Worm (Caenorhabditis elegans) whole organism, L4/young adult: ENCODE measurements around the gene ZK1127.4.
"Not testable (repeated sequence)": the region's sequence is repeated elsewhere in the genome, so short reads cannot be mapped to it uniquely, and the experiment has no call there.

ENCODE experiments used
- W03F9.2 ChIP-seq: fragments of 150-350 bp; optimal IDR thresholded peaks from 2 replicates; lab custom pipeline; 2014; ENCODE audit warnings: missing biosample characterization, missing genetic modification characterization
- dao-5 ChIP-seq: sonication (generic microtip); optimal IDR thresholded peaks from 2 replicates; lab custom pipeline; 2016; ENCODE audit warnings: missing genotype, missing genetic modification characterization, moderate library complexity, missing compliant biosample characterization
- him-1 ChIP-seq: sonication (generic microtip); optimal IDR thresholded peaks from 2 replicates; lab custom pipeline; 2016; ENCODE audit warnings: missing genotype, missing genetic modification reagents, missing genetic modification characterization, missing compliant biosample characterization

The ZK1127.4 gene

DNA sequence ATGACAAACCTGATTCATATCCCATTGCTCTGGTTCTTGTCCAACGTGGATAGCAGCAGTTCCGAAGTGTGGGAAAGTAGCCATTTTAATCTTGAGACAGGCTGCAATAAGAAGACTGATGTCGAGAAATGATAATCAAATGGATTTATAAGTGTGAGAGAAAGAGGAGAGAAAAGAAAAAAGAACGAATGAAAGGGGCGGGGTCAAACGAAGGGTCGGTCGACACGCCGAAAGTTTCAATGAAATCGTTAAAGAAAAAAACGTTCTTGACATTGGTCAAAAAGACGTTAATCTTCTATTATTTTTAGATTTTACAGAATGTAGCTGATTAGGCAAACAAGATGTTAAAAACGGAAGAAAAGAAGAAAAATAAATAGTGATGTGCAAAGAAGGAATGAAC is 4.1 kb downstream of the ZK1127.4 start, which contains the start of gene cth-2:
Gene cth-2 (minus strand): TSS at position 101 of the 400 bp plus-strand sequence.
- TF ChIP-seq dao-5 (tag; lab: Kevin White, UChicago) (no peak), him-1 (tag; lab: Kevin White, UChicago) (no peak), W03F9.2 (no peak)

DNA sequence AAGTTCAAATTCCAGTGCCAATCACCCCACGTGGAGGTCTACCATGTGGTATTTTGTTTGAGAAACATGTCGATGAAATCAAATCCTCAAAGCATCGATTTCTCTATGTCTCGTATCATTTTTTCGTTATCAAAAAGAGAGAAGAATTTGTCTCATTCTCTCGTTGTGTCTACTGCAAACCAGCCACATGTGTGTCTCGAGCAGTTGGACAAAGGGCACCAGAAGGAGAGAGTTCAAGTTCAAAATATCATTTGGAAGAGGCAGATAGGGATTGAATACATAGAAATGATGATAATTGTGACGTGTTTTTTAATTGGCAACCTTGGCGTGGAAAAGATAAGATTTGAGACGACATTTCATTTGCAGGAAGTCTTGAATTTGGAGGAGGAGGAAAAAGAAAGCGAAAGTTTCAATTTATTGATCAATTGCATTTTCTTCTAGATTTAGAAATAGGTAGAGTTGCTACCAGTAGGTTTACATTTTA is 5.6 kb downstream of the ZK1127.4 start:
- peak; percentile 21 for TF ChIP-seq W03F9.2
- no peak for TF ChIP-seq dao-5 (tag; lab: Kevin White, UChicago)
- no peak for TF ChIP-seq him-1 (tag; lab: Kevin White, UChicago)

DNA sequence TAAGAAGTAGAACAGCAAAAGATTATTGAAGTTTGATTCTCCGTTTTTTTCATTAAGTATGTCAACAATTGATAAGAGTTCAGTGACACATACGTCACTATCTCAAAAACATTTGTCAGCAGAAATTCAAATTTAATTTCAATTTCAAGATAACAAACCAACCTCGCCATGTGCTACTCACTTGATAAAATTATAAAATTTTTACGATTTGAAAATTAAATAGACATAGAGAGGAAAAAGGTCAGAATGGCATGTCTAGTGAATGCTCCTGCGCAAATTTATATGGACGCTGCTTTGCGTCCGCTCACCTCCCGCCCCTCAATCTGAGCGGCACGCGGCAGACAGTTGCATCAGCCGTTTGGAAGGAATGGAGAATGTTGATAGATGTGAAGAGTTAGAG is 6.5 kb downstream of the ZK1127.4 start:
- no peak for TF ChIP-seq him-1 (tag; lab: Kevin White, UChicago)
- no peak for TF ChIP-seq W03F9.2
- TF ChIP-seq dao-5 (tag; lab: Kevin White, UChicago) = no peak

DNA sequence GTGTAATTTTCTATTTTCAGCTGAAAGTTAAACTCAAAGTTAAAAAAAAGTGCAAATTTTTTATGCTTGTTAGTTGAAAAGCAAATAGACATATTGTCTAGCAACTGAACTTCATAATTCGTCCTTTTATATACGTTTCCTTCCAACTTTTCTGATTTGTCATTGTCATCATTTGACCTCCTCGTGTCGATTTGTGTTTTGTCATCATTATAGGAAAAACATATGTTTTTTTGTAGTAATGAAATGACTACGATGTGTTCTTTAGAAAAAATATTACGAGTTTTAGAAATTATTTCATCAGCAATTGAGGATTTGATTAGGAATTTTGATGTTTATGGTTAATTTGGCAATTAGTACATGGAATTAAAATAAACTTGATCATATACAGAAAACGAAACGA is 7.0 kb downstream of the ZK1127.4 start:
- TF ChIP-seq him-1 (tag; lab: Kevin White, UChicago) (no peak), dao-5 (tag; lab: Kevin White, UChicago) (no peak), W03F9.2 (no peak)

DNA sequence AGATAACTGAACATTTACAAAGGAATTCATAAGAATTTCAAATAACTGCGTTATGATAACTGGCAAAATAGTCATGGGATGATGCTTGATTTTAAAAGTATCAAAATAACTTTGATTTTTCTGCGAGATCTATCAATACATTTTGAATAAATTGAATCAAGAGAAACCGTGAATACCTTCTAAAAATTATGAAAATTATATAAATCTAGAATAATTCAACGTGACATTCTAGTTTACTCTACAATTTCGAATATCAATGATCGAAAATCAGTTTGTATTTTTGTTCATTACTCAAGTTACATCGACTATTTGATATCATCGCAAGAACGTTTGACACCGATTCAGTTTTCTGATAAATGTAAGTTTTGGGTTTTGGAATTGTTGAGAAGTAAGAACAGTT is 8.0 kb downstream of the ZK1127.4 start, which contains the start of gene acs-6:
Gene acs-6 (plus strand): TSS at position 301 of the 400 bp plus-strand sequence.
- TF ChIP-seq him-1 (tag; lab: Kevin White, UChicago) = no peak
- TF ChIP-seq dao-5 (tag; lab: Kevin White, UChicago) = no peak
- no peak for TF ChIP-seq W03F9.2

DNA sequence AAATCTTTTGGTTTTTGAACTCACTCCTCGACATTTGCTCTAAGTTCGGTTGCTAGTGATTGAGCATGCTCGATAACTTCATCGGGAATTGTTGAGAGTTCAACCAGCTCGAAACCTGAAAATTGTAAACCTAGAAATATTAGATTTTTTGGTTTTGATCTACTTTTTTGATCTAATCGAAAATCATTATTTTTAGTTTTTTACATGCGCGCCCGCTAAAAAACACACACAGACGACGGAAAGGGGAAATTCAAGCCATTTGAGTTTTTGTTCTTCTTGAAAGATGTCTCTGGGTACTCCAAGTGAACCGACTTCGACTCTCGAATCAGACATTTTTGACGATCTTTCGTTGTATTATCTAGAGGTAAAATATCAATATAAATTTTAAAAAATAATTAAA is 11.6 kb downstream of the ZK1127.4 start, which contains the start of gene nos-2:
Gene nos-2 (plus strand): TSS at position 228 of the 400 bp plus-strand sequence.
- TF ChIP-seq W03F9.2 (no peak), dao-5 (tag; lab: Kevin White, UChicago) (no peak)

DNA sequence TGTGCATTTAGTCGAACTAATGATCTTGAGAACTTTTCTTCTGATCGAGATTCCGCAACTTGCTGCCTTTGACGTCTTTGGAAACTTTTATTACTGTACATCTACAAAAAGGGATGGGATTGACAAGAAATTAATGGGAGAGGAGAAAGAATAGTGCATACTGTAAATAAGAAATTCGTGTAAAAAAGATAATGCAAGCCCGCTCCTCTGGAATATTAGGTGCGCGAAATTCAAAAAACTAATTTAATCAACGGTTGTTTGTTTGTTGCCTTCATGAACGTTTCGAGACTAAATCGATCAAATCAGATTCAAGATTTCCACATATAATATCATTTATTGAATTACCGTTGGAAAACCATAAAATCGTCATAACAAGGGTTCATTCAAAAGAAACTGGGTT is 16.1 kb downstream of the ZK1127.4 start, which contains the start of gene him-14:
Gene him-14 (minus strand): TSS at position 101 of the 400 bp plus-strand sequence.
- TF ChIP-seq dao-5 (tag; lab: Kevin White, UChicago) (no peak), W03F9.2 (no peak), him-1 (tag; lab: Kevin White, UChicago) (no peak)

- TF ChIP-seq dao-5 (tag; lab: Kevin White, UChicago) (no peak), him-1 (tag; lab: Kevin White, UChicago) (no peak), W03F9.2 (no peak)
Measured at ce11 chrII:7070434-7070833, 16.7 kb downstream of the ZK1127.4 start.

- TF ChIP-seq W03F9.2 (no peak), dao-5 (tag; lab: Kevin White, UChicago) (no peak), him-1 (tag; lab: Kevin White, UChicago) (no peak)
Measured at ce11 chrII:7072315-7072589, 18.5 kb downstream of the ZK1127.4 start, which contains the start of gene kars-1. Gene kars-1, minus strand, starts transcription at chrII:7072415.

ce11 chrII:7072590-7073536 is 19.1 kb downstream of the ZK1127.4 start:
- TF ChIP-seq him-1 (tag; lab: Kevin White, UChicago) = peak; percentile 11
- TF ChIP-seq W03F9.2 = peak; percentile 58
- no peak for TF ChIP-seq dao-5 (tag; lab: Kevin White, UChicago)

DNA sequence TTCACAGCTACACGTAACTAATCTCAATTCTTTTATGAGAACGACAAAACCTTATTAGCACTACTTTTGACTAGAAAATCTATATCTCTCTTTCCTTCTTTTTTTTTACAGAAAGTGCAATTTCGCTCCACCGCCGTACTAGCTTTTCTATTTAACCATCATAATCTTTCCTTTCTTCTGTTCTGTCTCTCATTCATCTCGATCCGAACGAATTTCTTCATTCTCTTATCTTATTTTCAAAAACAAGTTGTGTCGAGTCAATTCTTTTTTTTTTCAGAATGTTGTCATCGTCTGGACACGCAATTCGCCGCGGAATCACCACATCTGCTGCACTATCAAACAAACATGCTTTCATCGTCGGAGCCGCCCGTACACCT is 19.8 kb downstream of the ZK1127.4 start, which contains the start of gene kat-1:
Gene kat-1 (plus strand): TSS at position 278 of the 377 bp plus-strand sequence.
- TF ChIP-seq W03F9.2 (no peak), him-1 (tag; lab: Kevin White, UChicago) (no peak), dao-5 (tag; lab: Kevin White, UChicago) (no peak)

ce11 chrII:7075564-7076228 is 21.9 kb downstream of the ZK1127.4 start, which contains the start of gene T02G5.7:
Gene T02G5.7, plus strand, starts transcription at chrII:7075614.
- TF ChIP-seq dao-5 (tag; lab: Kevin White, UChicago) (no peak), him-1 (tag; lab: Kevin White, UChicago) (no peak), W03F9.2 (no peak)

DNA sequence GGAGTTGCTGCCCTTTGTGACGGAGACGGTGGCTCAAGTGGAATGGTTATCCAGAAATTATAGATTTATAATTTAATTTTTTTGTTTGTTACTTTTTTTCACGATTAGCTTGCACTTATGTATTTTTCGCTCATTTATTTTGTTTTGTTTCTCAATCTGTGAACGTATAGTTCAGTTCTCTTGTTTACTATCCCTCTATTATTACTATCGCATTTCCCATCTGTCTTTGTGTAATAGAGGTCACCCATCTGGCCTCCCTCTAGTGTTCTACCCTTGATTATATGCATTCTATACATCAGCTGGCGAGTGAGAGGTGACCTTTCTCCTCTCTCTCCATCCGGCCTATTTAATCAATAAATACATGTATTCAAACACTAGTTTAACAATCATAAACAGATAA is 30.3 kb downstream of the ZK1127.4 start, which contains the start of the genes T02G5.14 and T02G5.15:
Gene T02G5.14 (plus strand): TSS at position 301 of the 400 bp plus-strand sequence.
Gene T02G5.15 (plus strand): TSS at position 301 of the 400 bp plus-strand sequence.
- not testable (repeated sequence) for TF ChIP-seq him-1 (tag; lab: Kevin White, UChicago); W03F9.2; dao-5 (tag; lab: Kevin White, UChicago)
